Fruit fly (Drosophila melanogaster): ENCODE measurements around the gene CG7778.

Gene CG7778

dm6 chr2L:8382646-8383045 lies 36.2 kb downstream of the CG7778 start, which contains the start of the genes CG13392 and Rcd4 (continued):
- TF ChIP-seq Chrac-16 (GFP tag; optimal IDR thresholded peaks at IDR 0.05) (peak; percentile 61), Dp (GFP tag; optimal IDR thresholded peaks at IDR 0.05) (peak; percentile 33), CG12071 (GFP tag; optimal IDR thresholded peaks at IDR 0.05) (peak; percentile 67), ato (GFP tag; IDR thresholded peaks at IDR 0.05; ENCODE audit: partially characterized antibody) (peak; percentile 61; the same call in 1 of the 2 replicates), CG18764 (GFP tag; optimal IDR thresholded peaks at IDR 0.05) (peak; percentile 70), CG9797 (GFP tag; optimal IDR thresholded peaks at IDR 0.05) (peak; percentile 33), bbx (GFP tag; IDR thresholded peaks at IDR 0.05; ENCODE audit: partially characterized antibody) (peak; percentile 79), CG10321 (GFP tag; IDR thresholded peaks at IDR 0.05) (no peak), CG7745 (tag; optimal IDR thresholded peaks at IDR 0.05) (no peak), ken (GFP tag; IDR thresholded peaks at IDR 0.05) (peak; percentile 71), eyg (GFP tag; optimal IDR thresholded peaks at IDR 0.05) (peak; percentile 10), CkIIα-i1 (GFP tag; IDR thresholded peaks at IDR 0.05) (no peak), CG14014 (GFP tag; IDR thresholded peaks at IDR 0.05) (peak; percentile 53), ham (GFP tag; IDR thresholded peaks at IDR 0.05) (no peak), tin (GFP tag; optimal IDR thresholded peaks at IDR 0.05) (peak; percentile 72), CG17186 (GFP tag; optimal IDR thresholded peaks at IDR 0.05) (peak; percentile 60), Sin3A (optimal IDR thresholded peaks at IDR 0.05) (peak; percentile 32), CG2712 (tag; optimal IDR thresholded peaks at IDR 0.05) (peak; percentile 46), lmd (GFP tag; IDR thresholded peaks at IDR 0.05) (peak; percentile 38; the same call in 1 of the 2 replicates), sug (tag; optimal IDR thresholded peaks at IDR 0.05) (peak; percentile 52), btn (GFP tag; optimal IDR thresholded peaks at IDR 0.05) (peak; percentile 30), ssp (GFP tag; IDR thresholded peaks at IDR 0.05) (peak; percentile 32; the same call in 1 of the 2 replicates), esg (GFP tag; conservative IDR thresholded peaks at IDR 0.05) (0 out of 2 replicates have a peak, but pooled peaks have one; percentile 6), CG3065 (GFP tag; optimal IDR thresholded peaks at IDR 0.05) (no peak), CG9932 (GFP tag; IDR thresholded peaks at IDR 0.05) (peak; percentile 90), Oaz (GFP tag; IDR thresholded peaks at IDR 0.05) (no peak), fd102C (GFP tag; optimal IDR thresholded peaks at IDR 0.05) (no peak), cg (GFP tag; optimal IDR thresholded peaks at IDR 0.05) (no peak), gcm2 (GFP tag; optimal IDR thresholded peaks at IDR 0.05) (peak; percentile 5), gce (GFP tag; IDR thresholded peaks at IDR 0.05) (no peak), Sry-β (GFP tag; optimal IDR thresholded peaks at IDR 0.05) (peak; percentile 42), org-1 (GFP tag; optimal IDR thresholded peaks at IDR 0.05) (peak; percentile 20), CG2199 (GFP tag; IDR thresholded peaks at IDR 0.05) (no peak), CG4404 (GFP tag; IDR thresholded peaks at IDR 0.05) (peak; percentile 48; the same call in 1 of the 2 replicates), CG11696 (GFP tag; IDR thresholded peaks at IDR 0.05) (no peak), CG10979 (tag; optimal IDR thresholded peaks at IDR 0.05) (peak; percentile 39), CG10209 (GFP tag; optimal IDR thresholded peaks at IDR 0.05) (peak; percentile 57), D (optimal IDR thresholded peaks at IDR 0.05) (no peak), D (GFP tag; optimal IDR thresholded peaks at IDR 0.05) (no peak), Rx (GFP tag; IDR thresholded peaks at IDR 0.05) (no peak), CG13624 (GFP tag; optimal IDR thresholded peaks at IDR 0.05) (peak; percentile 85), psq (GFP tag; optimal IDR thresholded peaks at IDR 0.05) (peak; percentile 9), CG16813 (GFP tag; IDR thresholded peaks at IDR 0.05; ENCODE audit: partially characterized antibody) (peak; percentile 57), CG4328 (GFP tag; optimal IDR thresholded peaks at IDR 0.05) (peak; percentile 35), maf-S (GFP tag; optimal IDR thresholded peaks at IDR 0.05) (peak; percentile 47), inv (GFP tag; IDR thresholded peaks at IDR 0.05; ENCODE audit: partially characterized antibody) (0 out of 2 replicates have a peak, but pooled peaks have one; percentile 22), CG42726 (GFP tag; IDR thresholded peaks at IDR 0.05; ENCODE audit: partially characterized antibody) (no peak), abd-A (tag; optimal IDR thresholded peaks at IDR 0.05) (peak; percentile 31), H2.0 (GFP tag; IDR thresholded peaks at IDR 0.05) (peak; percentile 57), CG12104 (GFP tag; optimal IDR thresholded peaks at IDR 0.05) (no peak), Dek (tag; optimal IDR thresholded peaks at IDR 0.05) (peak; percentile 32), CG32532 (GFP tag; IDR thresholded peaks at IDR 0.05) (peak; percentile 79)

All from whole organism, embryonic.